Worm (Caenorhabditis elegans) whole organism, early embryonic: ENCODE data around the gene far-5.

Source experiments
- B0310.2 ChIP-seq: sonication (generic microtip); optimal IDR thresholded peaks from 2 replicates; lab custom pipeline; 2016; ENCODE audit warnings: mild to moderate bottlenecking, missing genetic modification characterization, missing compliant biosample characterization
- F13C5.2 ChIP-seq: sonication (generic microtip); optimal IDR thresholded peaks from 2 replicates; lab custom pipeline; 2017; ENCODE audit warnings: mild to moderate bottlenecking, missing genetic modification characterization, inconsistent platforms, missing compliant biosample characterization
- aly-1 ChIP-seq: sonication (generic microtip); optimal IDR thresholded peaks from 2 replicates; lab custom pipeline; 2016; ENCODE audit warnings: missing genetic modification characterization, missing compliant biosample characterization
- ama-1 ChIP-seq: fragments of 150-350 bp; optimal IDR thresholded peaks from 2 replicates; lab custom pipeline; 2014
- ceh-13 ChIP-seq: fragments of 200-800 bp; sonication (Bioruptor generic); optimal IDR thresholded peaks from 2 replicates; lab custom pipeline; 2018; ENCODE audit warnings: mild to moderate bottlenecking, missing genetic modification characterization, missing compliant biosample characterization
- ceh-36 ChIP-seq: sonication (generic microtip); optimal IDR thresholded peaks from 2 replicates; lab custom pipeline; 2016; ENCODE audit warnings: missing genetic modification characterization, inconsistent platforms, missing compliant biosample characterization
- ets-7 ChIP-seq: sonication (generic microtip); optimal IDR thresholded peaks from 2 replicates; lab custom pipeline; 2016; ENCODE audit warnings: missing genotype, missing genetic modification characterization, missing compliant biosample characterization
- flt-1 ChIP-seq: fragments of 200-800 bp; sonication (Bioruptor generic); IDR thresholded peaks from 2 replicates; pipeline ENCODE4 v1.3.6; 2022; ENCODE audit warnings: missing genetic modification characterization, missing compliant biosample characterization
- hmbx-1 ChIP-seq: sonication (generic microtip); optimal IDR thresholded peaks from 2 replicates; lab custom pipeline; 2016; ENCODE audit warnings: mild to moderate bottlenecking, missing genetic modification characterization, missing compliant biosample characterization
- hmg-4 ChIP-seq: fragments of 200-800 bp; sonication (Bioruptor generic); optimal IDR thresholded peaks from 2 replicates; lab custom pipeline; 2018; ENCODE audit warnings: mild to moderate bottlenecking, missing genetic modification characterization, missing compliant biosample characterization
- hnd-1 ChIP-seq: sonication (generic microtip); optimal IDR thresholded peaks from 2 replicates; lab custom pipeline; 2016; ENCODE audit warnings: missing genetic modification characterization, missing compliant biosample characterization
- pes-1 ChIP-seq: fragments of 200-800 bp; sonication (Bioruptor generic); IDR thresholded peaks from 2 replicates; pipeline ENCODE4 v1.3.6; 2022; ENCODE audit warnings: missing genetic modification reagents, missing genetic modification characterization, missing compliant biosample characterization
- scrt-1 ChIP-seq: fragments of 200-800 bp; sonication (Bioruptor generic); IDR thresholded peaks from 2 replicates; pipeline ENCODE4 v1.3.6; 2022; ENCODE audit warnings: missing genetic modification characterization, missing compliant biosample characterization
- sea-1 ChIP-seq: fragments of 200-800 bp; sonication (Bioruptor generic); conservative IDR thresholded peaks from 2 replicates; pipeline ENCODE4 v1.3.6; 2022; ENCODE audit warnings: missing genetic modification characterization, missing compliant biosample characterization
- tbx-11 ChIP-seq: fragments of 200-800 bp; sonication (Bioruptor generic); IDR thresholded peaks from 2 replicates; pipeline ENCODE4 v1.3.6; 2022; ENCODE audit warnings: missing genetic modification characterization, missing compliant biosample characterization
- tbx-37 ChIP-seq: fragments of 200-800 bp; sonication (Bioruptor generic); conservative IDR thresholded peaks from 2 replicates; pipeline ENCODE4 v1.3.6; 2022; ENCODE audit warnings: missing genetic modification reagents, missing genetic modification characterization, missing compliant biosample characterization
- tra-4 ChIP-seq: sonication (generic microtip); optimal IDR thresholded peaks from 2 replicates; lab custom pipeline; 2017; ENCODE audit warnings: missing genetic modification characterization, missing compliant biosample characterization

far-5 gene

DNA sequence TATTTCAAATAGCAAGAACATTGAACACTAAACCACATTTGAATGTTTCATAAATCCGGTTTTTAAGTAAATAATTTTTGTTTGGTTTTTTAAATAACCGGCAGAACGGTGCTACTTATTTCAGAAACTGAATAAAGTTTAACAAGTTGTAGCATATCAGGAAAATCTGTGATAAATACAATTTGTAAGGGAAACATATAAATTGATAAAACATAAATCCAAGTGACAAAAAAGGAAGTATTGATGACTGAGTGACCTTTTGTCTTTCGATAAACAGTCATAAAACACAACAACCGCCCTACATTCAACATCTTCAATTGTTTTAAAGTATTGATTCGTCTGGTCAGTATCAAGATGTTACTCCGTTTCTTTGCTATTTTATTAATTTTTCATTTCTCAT is at the start of gene far-5:
Gene far-5 (plus strand): TSS at position 301 of the 400 bp plus-strand sequence.
- TF ChIP-seq ceh-13 (GFP tag; lab: Kevin White, UChicago): no peak
- no peak for TF ChIP-seq tbx-11
- no peak for TF ChIP-seq scrt-1 (GFP tag; lab: Robert Waterston, UW)
- no peak for TF ChIP-seq tbx-37
- TF ChIP-seq ets-7: no peak
- TF ChIP-seq B0310.2 (tag; lab: Kevin White, UChicago): no peak

DNA sequence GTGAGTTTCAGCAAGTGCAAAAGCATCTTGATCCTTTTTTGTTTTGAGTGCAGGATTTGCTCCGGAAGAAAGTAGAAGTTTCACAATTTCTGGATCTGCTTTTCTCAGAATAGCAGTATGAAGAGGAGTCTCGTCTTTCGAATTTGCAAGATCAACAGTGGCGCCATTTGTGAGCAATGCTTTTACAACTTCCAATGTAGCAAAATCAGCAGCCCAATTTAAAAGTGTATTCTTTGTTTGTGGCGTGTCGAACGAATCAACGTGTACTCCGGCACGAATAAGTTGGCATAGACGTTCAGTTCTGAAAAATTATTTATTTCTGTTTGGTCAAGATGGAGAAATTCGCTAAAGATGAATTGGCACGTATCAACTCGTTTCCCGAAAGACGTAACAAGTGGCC is 45.8 kb upstream of the far-5 start, which contains the start of gene T16G1.13:
Gene T16G1.13 (plus strand): TSS at position 301 of the 400 bp plus-strand sequence.
- TF ChIP-seq tbx-11: no peak
- TF ChIP-seq tbx-37: no peak
- TF ChIP-seq hmg-4 (GFP tag; lab: Kevin White, UChicago): no peak
- TF ChIP-seq aly-1 (tag; lab: Kevin White, UChicago): no peak
- no peak for TF ChIP-seq ceh-13 (GFP tag; lab: Kevin White, UChicago)
- TF ChIP-seq scrt-1 (GFP tag; lab: Robert Waterston, UW): no peak
- no peak for TF ChIP-seq F13C5.2 (tag; lab: Kevin White, UChicago)
- no peak for TF ChIP-seq hmbx-1 (tag; lab: Kevin White, UChicago)
- TF ChIP-seq pes-1 (GFP tag; lab: Robert Waterston, UW): no peak
- no peak for TF ChIP-seq tra-4 (tag; lab: Kevin White, UChicago)
- TF ChIP-seq flt-1: no peak
- TF ChIP-seq B0310.2 (tag; lab: Kevin White, UChicago): no peak
- TF ChIP-seq hnd-1: no peak
- no peak for TF ChIP-seq sea-1 (GFP tag; lab: Robert Waterston, UW)

DNA sequence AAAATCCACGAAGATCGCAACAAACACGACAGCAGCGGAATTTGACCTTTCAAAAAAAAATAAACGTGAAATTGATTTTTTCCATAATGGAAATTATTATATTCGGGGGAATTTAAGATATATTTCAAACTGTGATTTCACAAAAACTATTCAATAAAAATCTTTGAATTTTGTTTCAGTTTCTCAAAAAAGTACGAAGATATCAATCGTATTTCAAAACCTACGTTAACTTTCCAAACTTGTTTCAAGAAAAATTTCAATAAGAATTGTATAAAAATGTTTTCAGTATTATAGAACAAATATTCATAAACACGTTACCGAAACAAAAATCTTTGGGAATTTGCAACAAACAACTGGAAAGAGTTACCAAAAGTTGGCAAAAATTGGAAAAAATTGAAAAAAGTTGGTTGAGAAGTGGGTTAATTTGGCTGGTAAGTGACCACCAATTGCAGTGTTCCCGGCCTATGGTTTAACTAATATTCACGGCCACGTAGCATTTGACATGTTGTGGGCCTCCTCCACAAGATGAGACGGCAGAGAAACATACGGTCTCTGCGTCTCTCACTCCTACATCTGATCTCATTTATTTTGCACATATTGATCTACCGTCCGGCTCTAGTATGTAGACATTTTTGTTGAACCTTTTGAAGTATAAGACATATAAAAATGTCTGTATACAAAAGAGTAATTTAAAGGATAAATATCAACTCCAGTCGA is 44.4 kb upstream of the far-5 start, which contains the start of the genes T16G1.9 and T16G1.18:
Gene T16G1.9 (minus strand): TSS at position 51 of the 717 bp plus-strand sequence.
Gene T16G1.18 (plus strand): TSS at position 493 of the 717 bp plus-strand sequence.
- TF ChIP-seq F13C5.2 (tag; lab: Kevin White, UChicago): peak; percentile 56
- TF ChIP-seq hmbx-1 (tag; lab: Kevin White, UChicago): no peak
- no peak for TF ChIP-seq tbx-37

DNA sequence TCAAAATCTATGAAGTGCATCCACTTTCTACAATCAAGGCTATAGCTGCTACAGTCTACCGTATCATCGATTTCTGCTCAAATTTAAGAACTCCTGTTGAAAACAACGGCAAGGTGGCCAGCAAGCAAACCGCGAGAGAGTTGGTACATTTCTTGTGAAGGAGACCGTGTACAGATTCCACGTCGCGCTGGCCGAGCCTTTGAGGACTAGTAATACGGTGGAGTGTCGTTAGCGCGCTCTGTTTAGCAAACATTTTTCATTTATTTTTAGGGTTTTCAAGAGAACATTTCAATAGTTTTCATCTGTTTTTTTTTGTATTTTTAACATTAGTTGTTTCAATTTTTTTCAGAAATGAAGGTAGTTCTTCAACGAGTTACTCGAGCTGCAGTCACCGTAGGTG is 43.1 kb upstream of the far-5 start, which contains the start of gene pqn-68:
Gene pqn-68 (plus strand): TSS at position 350 of the 400 bp plus-strand sequence.
- TF ChIP-seq hmbx-1 (tag; lab: Kevin White, UChicago): no peak
- no peak for TF ChIP-seq B0310.2 (tag; lab: Kevin White, UChicago)
- TF ChIP-seq F13C5.2 (tag; lab: Kevin White, UChicago): no peak
- TF ChIP-seq tbx-37: no peak; the same call in 1 of the 2 replicates
- TF ChIP-seq tbx-11: no peak
- no peak for TF ChIP-seq tra-4 (tag; lab: Kevin White, UChicago)
- TF ChIP-seq hnd-1: no peak
- TF ChIP-seq flt-1: no peak
- TF ChIP-seq scrt-1 (GFP tag; lab: Robert Waterston, UW): no peak
- no peak for TF ChIP-seq aly-1 (tag; lab: Kevin White, UChicago)
- TF ChIP-seq pes-1 (GFP tag; lab: Robert Waterston, UW): no peak
- no peak for TF ChIP-seq ama-1 (lab: Kevin White, UChicago)
- TF ChIP-seq ceh-36: no peak
- TF ChIP-seq sea-1 (GFP tag; lab: Robert Waterston, UW): no peak
- TF ChIP-seq hmg-4 (GFP tag; lab: Kevin White, UChicago): no peak
- TF ChIP-seq ets-7: no peak

DNA sequence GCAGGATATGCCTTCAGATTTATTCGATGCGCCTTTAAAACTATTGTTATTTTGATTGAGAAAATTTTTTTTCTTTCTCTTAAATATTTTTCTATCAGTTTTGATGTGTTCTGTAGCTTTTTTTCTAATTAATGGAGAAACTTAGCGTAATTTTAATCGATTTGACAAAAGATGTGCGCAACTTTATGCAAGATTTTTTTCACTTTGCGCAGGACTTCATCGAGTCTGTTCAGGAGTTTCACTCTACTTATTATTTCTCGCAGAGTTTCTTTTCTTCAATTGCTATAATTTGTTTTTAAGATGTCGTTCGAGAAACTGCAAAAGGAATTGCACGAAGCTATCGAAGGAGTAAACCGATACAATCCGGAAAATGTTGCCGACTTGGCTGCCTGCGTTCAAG is 41.7 kb upstream of the far-5 start, which contains the start of gene eif-3.K:
Gene eif-3.K (plus strand): TSS at position 301 of the 400 bp plus-strand sequence.
- TF ChIP-seq ama-1 (lab: Kevin White, UChicago) (no peak), ceh-13 (GFP tag; lab: Kevin White, UChicago) (no peak), F13C5.2 (tag; lab: Kevin White, UChicago) (no peak), tbx-37 (no peak), B0310.2 (tag; lab: Kevin White, UChicago) (no peak), tbx-11 (no peak), hnd-1 (no peak), ceh-36 (no peak), pes-1 (GFP tag; lab: Robert Waterston, UW) (no peak), sea-1 (GFP tag; lab: Robert Waterston, UW) (no peak), scrt-1 (GFP tag; lab: Robert Waterston, UW) (no peak), flt-1 (no peak), tra-4 (tag; lab: Kevin White, UChicago) (no peak), hmg-4 (GFP tag; lab: Kevin White, UChicago) (no peak), aly-1 (tag; lab: Kevin White, UChicago) (no peak)

DNA sequence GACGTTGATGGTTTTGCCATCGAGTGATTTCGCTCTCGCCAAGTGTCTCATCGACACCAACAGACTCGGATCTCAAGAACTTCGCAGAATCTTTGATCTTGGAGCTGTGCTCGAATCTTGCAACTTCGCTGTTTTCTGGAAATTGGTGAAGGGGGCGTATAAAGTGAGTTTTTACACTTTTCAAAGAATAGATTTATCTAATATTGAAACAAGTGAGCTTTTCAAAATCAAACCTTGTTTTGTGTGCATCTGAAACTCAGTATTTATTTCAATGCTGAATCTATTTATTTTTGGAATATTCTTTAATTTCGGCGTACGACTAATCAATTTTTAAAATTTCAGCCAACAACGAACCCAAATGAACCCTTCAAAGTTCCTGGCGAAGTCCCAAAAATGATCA is 41.1 kb upstream of the far-5 start:
- TF ChIP-seq B0310.2 (tag; lab: Kevin White, UChicago) (no peak), tbx-11 (no peak)

DNA sequence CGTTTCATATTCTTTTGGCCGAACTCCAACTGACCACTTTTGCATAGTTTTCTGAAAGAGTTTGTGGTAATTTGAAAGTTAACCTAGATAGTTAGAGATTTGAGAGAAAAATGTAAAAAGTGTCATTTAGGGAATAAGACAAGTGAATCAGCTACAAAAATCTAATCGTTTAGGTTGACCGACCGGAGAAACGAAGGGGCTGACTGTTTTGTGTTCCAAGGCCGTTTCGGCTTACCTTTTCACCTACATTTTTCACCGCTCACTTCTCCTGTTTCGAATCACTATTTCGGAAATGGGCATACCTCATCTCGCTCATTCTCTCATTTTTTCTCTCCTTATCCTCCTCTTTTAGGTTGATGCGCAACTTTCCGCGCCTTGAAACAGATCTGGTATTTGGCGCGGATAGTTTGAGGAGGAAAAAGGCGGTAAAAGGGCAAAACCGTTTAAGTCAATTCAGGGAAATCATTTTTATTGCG is 34.2 kb upstream of the far-5 start, which contains the start of gene mpst-7:
Gene mpst-7 (minus strand): TSS at position 51 of the 476 bp plus-strand sequence.
- TF ChIP-seq B0310.2 (tag; lab: Kevin White, UChicago): no peak
- no peak for TF ChIP-seq hmg-4 (GFP tag; lab: Kevin White, UChicago)
- no peak for TF ChIP-seq sea-1 (GFP tag; lab: Robert Waterston, UW)
- no peak for TF ChIP-seq ama-1 (lab: Kevin White, UChicago)
- no peak for TF ChIP-seq flt-1
- TF ChIP-seq aly-1 (tag; lab: Kevin White, UChicago): no peak

DNA sequence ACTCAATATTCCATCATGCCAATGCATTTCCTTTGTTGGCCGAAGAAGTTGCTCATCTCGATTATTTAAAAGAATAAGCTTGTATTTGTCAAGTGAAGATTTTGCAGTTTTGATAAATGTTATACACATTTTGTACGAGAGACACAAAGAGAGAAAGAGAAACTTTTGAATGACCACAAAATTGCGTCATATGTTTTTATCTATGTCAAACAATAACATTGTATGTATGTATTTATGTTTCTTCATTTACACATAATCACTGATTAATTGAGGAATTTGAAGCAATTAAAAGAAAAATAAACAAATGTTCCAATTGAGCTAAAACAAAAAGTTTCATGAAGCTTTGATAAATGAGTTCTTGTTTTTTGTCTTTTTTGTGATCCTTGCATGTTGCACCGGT is 32.2 kb upstream of the far-5 start, which contains the start of gene hrg-9:
Gene hrg-9 (minus strand): TSS at position 152 of the 400 bp plus-strand sequence.
- no peak for TF ChIP-seq tra-4 (tag; lab: Kevin White, UChicago)
- no peak for TF ChIP-seq ceh-13 (GFP tag; lab: Kevin White, UChicago)
- TF ChIP-seq hmbx-1 (tag; lab: Kevin White, UChicago): no peak
- no peak for TF ChIP-seq sea-1 (GFP tag; lab: Robert Waterston, UW)
- TF ChIP-seq hmg-4 (GFP tag; lab: Kevin White, UChicago): no peak
- no peak for TF ChIP-seq B0310.2 (tag; lab: Kevin White, UChicago)
- TF ChIP-seq scrt-1 (GFP tag; lab: Robert Waterston, UW): no peak
- no peak for TF ChIP-seq hnd-1
- TF ChIP-seq ets-7: no peak
- TF ChIP-seq ama-1 (lab: Kevin White, UChicago): no peak
- no peak for TF ChIP-seq tbx-37
- no peak for TF ChIP-seq flt-1
- no peak for TF ChIP-seq pes-1 (GFP tag; lab: Robert Waterston, UW)
- TF ChIP-seq F13C5.2 (tag; lab: Kevin White, UChicago): no peak
- TF ChIP-seq aly-1 (tag; lab: Kevin White, UChicago): no peak
- TF ChIP-seq ceh-36: no peak
- no peak for TF ChIP-seq tbx-11
